Fruit fly (Drosophila melanogaster) whole organism, pupa: ENCODE measurements around the gene CG13060.
A peak's percentile ranks its signal among the peaks of the same experiment; 100 is the strongest.

Experiments
- CG10348 ChIP-seq: fragments of 200-800 bp; sonication (Bioruptor generic); IDR thresholded peaks from 2 replicates; pipeline ENCODE4 v1.3.6; 2022; ENCODE audit warnings: missing biosample characterization, missing genetic modification characterization
- CG12605 ChIP-seq: fragments of 200-800 bp; sonication (Bioruptor generic); IDR thresholded peaks from 2 replicates; pipeline ENCODE4 v1.3.6; 2022; ENCODE audit warnings: missing biosample characterization, missing genetic modification characterization
- CG13204 ChIP-seq: fragments of 200-800 bp; sonication (Bioruptor generic); optimal IDR thresholded peaks from 2 replicates; lab custom pipeline; 2018; ENCODE audit warnings: missing biosample characterization, mild to moderate bottlenecking, missing genetic modification characterization, moderate library complexity
- CG14655 ChIP-seq: fragments of 200-800 bp; sonication (Bioruptor generic); optimal IDR thresholded peaks from 3 replicates; lab custom pipeline; 2017; ENCODE audit warnings: mild to moderate bottlenecking, missing biosample characterization, missing genetic modification reagents, missing genetic modification characterization
- CG15710 ChIP-seq: fragments of 200-800 bp; sonication (Bioruptor generic); optimal IDR thresholded peaks from 2 replicates; lab custom pipeline; 2018; ENCODE audit warnings: missing biosample characterization, mild to moderate bottlenecking, missing genetic modification characterization, moderate library complexity
- CG17806 ChIP-seq: fragments of 200-800 bp; sonication (Bioruptor generic); optimal IDR thresholded peaks from 2 replicates; lab custom pipeline; 2018; ENCODE audit warnings: missing biosample characterization, mild to moderate bottlenecking, missing genetic modification characterization, moderate library complexity
- CG32121 ChIP-seq: fragments of 200-800 bp; sonication (Bioruptor generic); IDR thresholded peaks from 2 replicates; pipeline ENCODE4 v1.3.6; 2022; ENCODE audit warnings: missing biosample characterization, missing genetic modification characterization
- CG34367 ChIP-seq: fragments of 200-800 bp; sonication (Bioruptor generic); optimal IDR thresholded peaks from 2 replicates; lab custom pipeline; 2018; ENCODE audit warnings: missing biosample characterization, mild to moderate bottlenecking, missing genetic modification characterization
- CG4496 ChIP-seq: fragments of 200-800 bp; sonication (Bioruptor generic); IDR thresholded peaks from 3 replicates; pipeline ENCODE4 v1.3.6; 2022; ENCODE audit warnings: missing biosample characterization, missing genetic modification characterization
- CG8159 ChIP-seq: fragments of 200-800 bp; sonication (Bioruptor generic); optimal IDR thresholded peaks from 3 replicates; lab custom pipeline; 2018; ENCODE audit warnings: missing biosample characterization, mild to moderate bottlenecking, missing genetic modification characterization, moderate library complexity
- CG8301 ChIP-seq: fragments of 200-800 bp; sonication (Bioruptor generic); optimal IDR thresholded peaks from 2 replicates; lab custom pipeline; 2018; ENCODE audit warnings: missing biosample characterization, mild to moderate bottlenecking, missing genetic modification characterization
- CG9948 ChIP-seq: fragments of 200-800 bp; sonication (Bioruptor generic); optimal IDR thresholded peaks from 2 replicates; lab custom pipeline; 2018; ENCODE audit warnings: missing biosample characterization, mild to moderate bottlenecking, missing genetic modification characterization, moderate library complexity
- D1 ChIP-seq: fragments of 200-800 bp; sonication (Bioruptor generic); optimal IDR thresholded peaks from 2 replicates; lab custom pipeline; 2018; ENCODE audit warnings: missing biosample characterization, mild to moderate bottlenecking, missing genetic modification characterization, moderate library complexity
- EcR ChIP-seq: fragments of 200-800 bp; sonication (Bioruptor generic); optimal IDR thresholded peaks from 3 replicates; lab custom pipeline; 2019; ENCODE audit warnings: missing biosample characterization, missing genetic modification characterization, mild to moderate bottlenecking, moderate library complexity, missing genetic modification reagents
- Ets98B ChIP-seq: fragments of 200-800 bp; sonication (Bioruptor generic); IDR thresholded peaks from 2 replicates; pipeline ENCODE4 v1.3.6; 2022; ENCODE audit warnings: missing biosample characterization, missing genetic modification characterization
- Pif1A ChIP-seq: fragments of 200-800 bp; sonication (Bioruptor generic); optimal IDR thresholded peaks from 3 replicates; lab custom pipeline; 2016; ENCODE audit warnings: missing biosample characterization, missing genetic modification characterization
- Pif1B ChIP-seq: fragments of 200-800 bp; sonication (Bioruptor generic); optimal IDR thresholded peaks from 3 replicates; lab custom pipeline; 2016; ENCODE audit warnings: missing biosample characterization, missing genetic modification characterization
- Snoo ChIP-seq: fragments of 200-800 bp; sonication (Bioruptor generic); optimal IDR thresholded peaks from 3 replicates; lab custom pipeline; 2017; ENCODE audit warnings: missing biosample characterization, mild to moderate bottlenecking, missing genetic modification characterization, inconsistent platforms
- fd96Ca ChIP-seq: fragments of 200-800 bp; sonication (Bioruptor generic); IDR thresholded peaks from 3 replicates; pipeline ENCODE4 v1.3.6; 2022; ENCODE audit warnings: missing biosample characterization, missing genetic modification characterization
- gl ChIP-seq: fragments of 200-800 bp; sonication (Bioruptor generic); optimal IDR thresholded peaks from 2 replicates; lab custom pipeline; 2018; ENCODE audit warnings: missing biosample characterization, mild to moderate bottlenecking, missing genetic modification characterization
- rn ChIP-seq: fragments of 200-800 bp; sonication (Bioruptor generic); IDR thresholded peaks from 2 replicates; pipeline ENCODE4 v1.3.6; 2022; ENCODE audit warnings: missing biosample characterization, missing genetic modification characterization

CG13060 gene

dm6 chr3L:16359795-16360194, 40.1 kb downstream of the CG13060 start:
- no peak for TF ChIP-seq fd96Ca
- no peak for TF ChIP-seq gl (tag; lab: Kevin White, UChicago)
- TF ChIP-seq CG12605 (GFP tag; lab: Robert Waterston, UW), result no peak

dm6 chr3L:16361200-16361815, 41.7 kb downstream of the CG13060 start:
- TF ChIP-seq fd96Ca, result 0 out of 3 replicates have a peak, but pooled peaks have one; percentile 22
- peak; percentile 86 for TF ChIP-seq gl (tag; lab: Kevin White, UChicago)
- peak; percentile 94 for TF ChIP-seq CG17806
- TF ChIP-seq CG8301 (tag; lab: Kevin White, UChicago), result peak; percentile 67
- TF ChIP-seq Pif1A (GFP tag; lab: Kevin White, UChicago), result peak; percentile 83
- TF ChIP-seq CG9948 (tag; lab: Kevin White, UChicago), result peak; percentile 98
- TF ChIP-seq CG8159 (tag; lab: Kevin White, UChicago), result peak; percentile 98
- TF ChIP-seq CG15710, result peak; percentile 97
- TF ChIP-seq CG32121, result no peak
- TF ChIP-seq EcR, result peak; percentile 91
- TF ChIP-seq CG4496, result no peak
- no peak for TF ChIP-seq CG12605 (GFP tag; lab: Robert Waterston, UW)
- peak; percentile 95 for TF ChIP-seq CG34367 (tag; lab: Kevin White, UChicago)
- peak; percentile 90 for TF ChIP-seq CG13204 (GFP tag; lab: Kevin White, UChicago)
- no peak for TF ChIP-seq rn
- TF ChIP-seq Snoo (tag; lab: Kevin White, UChicago), result peak; percentile 73
- TF ChIP-seq D1 (tag; lab: Kevin White, UChicago), result peak; percentile 93
- no peak for TF ChIP-seq CG10348
- TF ChIP-seq Pif1B (GFP tag; lab: Kevin White, UChicago), result peak; percentile 84
- no peak for TF ChIP-seq Ets98B (GFP tag; lab: Robert Waterston, UW)
- TF ChIP-seq CG14655 (GFP tag; lab: Kevin White, UChicago), result peak; percentile 83

- TF ChIP-seq CG32121 (no peak), CG13204 (GFP tag; lab: Kevin White, UChicago) (no peak), gl (tag; lab: Kevin White, UChicago) (no peak), CG17806 (peak; percentile 6), CG34367 (tag; lab: Kevin White, UChicago) (peak; percentile 17), Ets98B (GFP tag; lab: Robert Waterston, UW) (no peak), CG9948 (tag; lab: Kevin White, UChicago) (peak; percentile 73), fd96Ca (no peak), CG12605 (GFP tag; lab: Robert Waterston, UW) (no peak), rn (no peak), Pif1B (GFP tag; lab: Kevin White, UChicago) (no peak), CG10348 (no peak), D1 (tag; lab: Kevin White, UChicago) (peak; percentile 49), CG4496 (no peak), CG14655 (GFP tag; lab: Kevin White, UChicago) (peak; percentile 39), Pif1A (GFP tag; lab: Kevin White, UChicago) (no peak), CG8301 (tag; lab: Kevin White, UChicago) (no peak), Snoo (tag; lab: Kevin White, UChicago) (no peak), CG8159 (tag; lab: Kevin White, UChicago) (peak; percentile 72), CG15710 (peak; percentile 55), EcR (no peak)
These were observed 42.5 kb downstream of the CG13060 start, which contains the start of gene Cpr72Ea for dm6 chr3L:16362119-16362653. Gene Cpr72Ea (plus strand): TSS chr3L:16362603.

- TF ChIP-seq D1 (tag; lab: Kevin White, UChicago) (peak; percentile 85), CG10348 (no peak), CG32121 (0 out of 2 replicates have a peak, but pooled peaks have one; percentile 24), CG13204 (GFP tag; lab: Kevin White, UChicago) (no peak), CG34367 (tag; lab: Kevin White, UChicago) (peak; percentile 85), gl (tag; lab: Kevin White, UChicago) (peak; percentile 76), CG8159 (tag; lab: Kevin White, UChicago) (peak; percentile 92), CG8301 (tag; lab: Kevin White, UChicago) (peak; percentile 75), Snoo (tag; lab: Kevin White, UChicago) (peak; percentile 81), CG4496 (0 out of 3 replicates have a peak, but pooled peaks have one; percentile 21), CG9948 (tag; lab: Kevin White, UChicago) (peak; percentile 87), CG14655 (GFP tag; lab: Kevin White, UChicago) (peak; percentile 85), Pif1A (GFP tag; lab: Kevin White, UChicago) (peak; percentile 81), CG15710 (peak; percentile 90), EcR (peak; percentile 96), fd96Ca (no peak), CG17806 (peak; percentile 90), CG12605 (GFP tag; lab: Robert Waterston, UW) (peak; percentile 44; the same call in 1 of the 2 replicates), rn (no peak), Pif1B (GFP tag; lab: Kevin White, UChicago) (peak; percentile 86), Ets98B (GFP tag; lab: Robert Waterston, UW) (no peak)
These were observed 44.5 kb downstream of the CG13060 start for dm6 chr3L:16364182-16364581.

dm6 chr3L:16364599-16364998, 44.9 kb downstream of the CG13060 start, which contains the start of gene Cpr72Eb:
Gene Cpr72Eb (plus strand): TSS chr3L:16364899.
- TF ChIP-seq D1 (tag; lab: Kevin White, UChicago) (no peak), Snoo (tag; lab: Kevin White, UChicago) (no peak), CG4496 (no peak), fd96Ca (no peak), EcR (no peak), CG17806 (no peak), CG9948 (tag; lab: Kevin White, UChicago) (no peak), CG8301 (tag; lab: Kevin White, UChicago) (no peak), CG8159 (tag; lab: Kevin White, UChicago) (no peak), CG13204 (GFP tag; lab: Kevin White, UChicago) (no peak), CG14655 (GFP tag; lab: Kevin White, UChicago) (no peak), gl (tag; lab: Kevin White, UChicago) (no peak), Ets98B (GFP tag; lab: Robert Waterston, UW) (no peak), CG12605 (GFP tag; lab: Robert Waterston, UW) (no peak), Pif1B (GFP tag; lab: Kevin White, UChicago) (no peak), CG34367 (tag; lab: Kevin White, UChicago) (no peak), CG32121 (no peak), CG15710 (no peak)
